Fruit fly (Drosophila melanogaster) whole organism, embryonic: ENCODE results near the gene CG16812.

Source experiments
- B-H1 ChIP-seq: fragments of 200-800 bp; sonication (Bioruptor generic); IDR thresholded peaks from 3 replicates; pipeline ENCODE4 v1.3.6; 2022; ENCODE audit warnings: missing biosample characterization, missing genetic modification characterization
- CG11247 ChIP-seq: fragments of 200-800 bp; sonication (Bioruptor generic); IDR thresholded peaks from 2 replicates; pipeline ENCODE4 v1.3.6; 2022; ENCODE audit warnings: missing biosample characterization, missing genetic modification characterization
- CG11398 ChIP-seq: fragments of 200-800 bp; sonication (Bioruptor generic); optimal IDR thresholded peaks from 2 replicates; lab custom pipeline; 2016; ENCODE audit warnings: missing biosample characterization, missing genetic modification characterization
- CG13624 ChIP-seq: fragments of 200-800 bp; sonication (Bioruptor generic); optimal IDR thresholded peaks from 2 replicates; lab custom pipeline; 2016; ENCODE audit warnings: missing biosample characterization, missing genetic modification characterization
- CG1529 ChIP-seq: fragments of 200-800 bp; sonication (Bioruptor generic); optimal IDR thresholded peaks from 3 replicates; lab custom pipeline; 2018; ENCODE audit warnings: missing biosample characterization, missing genetic modification characterization
- CG15479 ChIP-seq: fragments of 200-800 bp; sonication (Bioruptor generic); optimal IDR thresholded peaks from 3 replicates; lab custom pipeline; 2019; ENCODE audit warnings: missing biosample characterization, mild to moderate bottlenecking, missing genetic modification characterization, moderate library complexity
- CG16813 ChIP-seq: fragments of 200-800 bp; sonication (Bioruptor generic); IDR thresholded peaks from 3 replicates; pipeline ENCODE4 v1.3.6; 2022; ENCODE audit warnings: missing biosample characterization, missing genetic modification characterization; ENCODE audit not compliant: partially characterized antibody
- CG16863 ChIP-seq: fragments of 200-800 bp; sonication (Bioruptor generic); optimal IDR thresholded peaks from 3 replicates; lab custom pipeline; 2016; ENCODE audit warnings: missing biosample characterization, missing genetic modification characterization
- CG17612 ChIP-seq: fragments of 200-800 bp; sonication (Bioruptor generic); IDR thresholded peaks from 2 replicates; pipeline ENCODE4 v1.3.6; 2022; ENCODE audit warnings: missing biosample characterization, missing genetic modification characterization
- CG17829 ChIP-seq: fragments of 200-800 bp; optimal IDR thresholded peaks from 2 replicates; lab custom pipeline; 2019; ENCODE audit warnings: missing biosample characterization, mild to moderate bottlenecking, missing genetic modification characterization, moderate library complexity
- CG17912 ChIP-seq: fragments of 200-800 bp; sonication (Bioruptor generic); optimal IDR thresholded peaks from 2 replicates; lab custom pipeline; 2018; ENCODE audit warnings: missing biosample characterization, mild to moderate bottlenecking, missing genetic modification characterization
- CG18011 ChIP-seq: fragments of 200-800 bp; sonication (Bioruptor generic); optimal IDR thresholded peaks from 2 replicates; lab custom pipeline; 2017; ENCODE audit warnings: missing biosample characterization, missing genetic modification characterization, mild to moderate bottlenecking, moderate library complexity, missing genotype
- CG2199 ChIP-seq: fragments of 200-800 bp; sonication (Bioruptor generic); IDR thresholded peaks from 3 replicates; pipeline ENCODE4 v1.3.6; 2022; ENCODE audit warnings: missing biosample characterization, missing genetic modification characterization
- CG4360 ChIP-seq: fragments of 200-800 bp; sonication (Bioruptor generic); IDR thresholded peaks from 2 replicates; pipeline ENCODE4 v1.3.6; 2022; ENCODE audit warnings: missing biosample characterization, missing genetic modification characterization
- CG4820 ChIP-seq: fragments of 200-800 bp; sonication (Bioruptor generic); optimal IDR thresholded peaks from 3 replicates; lab custom pipeline; 2016; ENCODE audit warnings: missing biosample characterization, missing genetic modification characterization
- CG6683 ChIP-seq: fragments of 200-800 bp; sonication (Bioruptor generic); optimal IDR thresholded peaks from 2 replicates; lab custom pipeline; 2017; ENCODE audit warnings: missing biosample characterization, mild to moderate bottlenecking, missing genetic modification characterization, missing genetic modification reagents
- CG6791 ChIP-seq: fragments of 200-800 bp; sonication (Bioruptor generic); IDR thresholded peaks from 3 replicates; pipeline ENCODE4 v1.3.6; 2022; ENCODE audit warnings: missing biosample characterization, missing genetic modification characterization; ENCODE audit not compliant: partially characterized antibody
- CG7786 ChIP-seq: fragments of 200-800 bp; sonication (Bioruptor generic); optimal IDR thresholded peaks from 2 replicates; lab custom pipeline; 2016; ENCODE audit warnings: missing biosample characterization, missing genetic modification characterization
- CG8765 ChIP-seq: fragments of 200-800 bp; sonication (Bioruptor generic); IDR thresholded peaks from 2 replicates; pipeline ENCODE4 v1.3.6; 2022; ENCODE audit warnings: missing biosample characterization, missing genetic modification characterization
- CG9727 ChIP-seq: fragments of 200-800 bp; sonication (Bioruptor generic); optimal IDR thresholded peaks from 3 replicates; lab custom pipeline; 2017; ENCODE audit warnings: missing biosample characterization, mild to moderate bottlenecking, missing genetic modification characterization
- CG9876 ChIP-seq: fragments of 200-800 bp; sonication (Bioruptor generic); optimal IDR thresholded peaks from 2 replicates; lab custom pipeline; 2016; ENCODE audit warnings: missing biosample characterization, missing genetic modification characterization
- Dad ChIP-seq: fragments of 200-800 bp; sonication (Bioruptor generic); optimal IDR thresholded peaks from 3 replicates; lab custom pipeline; 2016; ENCODE audit warnings: missing biosample characterization, missing genetic modification characterization
- Dfd ChIP-seq, 2 experiments: fragments of >200 bp; optimal IDR thresholded peaks; 2 replicates each; lab custom pipeline; 2017; ENCODE audit warnings: missing biosample characterization in 2 of 2, missing genetic modification characterization in 2 of 2
- ERR ChIP-seq: fragments of 200-800 bp; sonication (Bioruptor generic); optimal IDR thresholded peaks from 2 replicates; lab custom pipeline; 2016; ENCODE audit warnings: missing biosample characterization, missing genetic modification characterization
- Ets65A ChIP-seq: fragments of 200-800 bp; sonication (Bioruptor generic); peaks from one replicate; lab custom pipeline; 2016; ENCODE audit warnings: missing biosample characterization, missing genetic modification characterization
- Oaz ChIP-seq: fragments of 200-800 bp; sonication (Bioruptor generic); IDR thresholded peaks from 2 replicates; pipeline ENCODE4 v1.3.6; 2022; ENCODE audit warnings: missing biosample characterization, missing genetic modification characterization
- Rx ChIP-seq: fragments of 200-800 bp; sonication (Bioruptor generic); IDR thresholded peaks from 2 replicates; pipeline ENCODE4 v1.3.6; 2022; ENCODE audit warnings: missing biosample characterization, missing genetic modification characterization
- Sry-δ ChIP-seq: fragments of 200-800 bp; sonication (Bioruptor generic); optimal IDR thresholded peaks from 2 replicates; lab custom pipeline; 2016; ENCODE audit warnings: missing biosample characterization, missing genetic modification characterization
- Taf1 ChIP-seq: fragments of 200-800 bp; sonication (Bioruptor generic); IDR thresholded peaks from 2 replicates; pipeline ENCODE4 v1.3.6; 2022; ENCODE audit warnings: missing biosample characterization, missing genetic modification characterization
- ase ChIP-seq: fragments of 200-800 bp; sonication (Bioruptor generic); IDR thresholded peaks from 3 replicates; pipeline ENCODE4 v1.3.6; 2022; ENCODE audit warnings: missing biosample characterization, missing genetic modification characterization
- bbx ChIP-seq: fragments of 200-800 bp; sonication (Bioruptor generic); IDR thresholded peaks from 2 replicates; pipeline ENCODE4 v1.3.6; 2022; ENCODE audit warnings: missing biosample characterization, missing genetic modification characterization; ENCODE audit not compliant: partially characterized antibody
- cas ChIP-seq: fragments of 200-800 bp; sonication (Bioruptor generic); IDR thresholded peaks from 2 replicates; pipeline ENCODE4 v1.3.6; 2022; ENCODE audit warnings: missing biosample characterization, missing genetic modification characterization
- da ChIP-seq: fragments of 200-800 bp; sonication (Bioruptor generic); optimal IDR thresholded peaks from 2 replicates; lab custom pipeline; 2016; ENCODE audit warnings: missing biosample characterization, missing genetic modification characterization
- disco-r ChIP-seq: fragments of 200-800 bp; sonication (Bioruptor generic); optimal IDR thresholded peaks from 2 replicates; lab custom pipeline; 2016; ENCODE audit warnings: missing biosample characterization, missing genetic modification characterization
- dmrt11E ChIP-seq: fragments of 200-800 bp; sonication (Bioruptor generic); optimal IDR thresholded peaks from 3 replicates; lab custom pipeline; 2018; ENCODE audit warnings: missing biosample characterization, mild to moderate bottlenecking, missing genetic modification characterization, moderate library complexity
- ewg ChIP-seq: fragments of 200-800 bp; sonication (Bioruptor generic); optimal IDR thresholded peaks from 3 replicates; lab custom pipeline; 2017; ENCODE audit warnings: mild to moderate bottlenecking, missing biosample characterization, missing genetic modification reagents, missing genetic modification characterization
- fu2 ChIP-seq: fragments of 200-800 bp; sonication (Bioruptor generic); optimal IDR thresholded peaks from 2 replicates; lab custom pipeline; 2016; ENCODE audit warnings: missing biosample characterization, missing genetic modification characterization
- h ChIP-seq: fragments of >200 bp; optimal IDR thresholded peaks from 2 replicates; lab custom pipeline; 2017
- hbn ChIP-seq: fragments of 200-800 bp; sonication (Bioruptor generic); IDR thresholded peaks from 2 replicates; pipeline ENCODE4 v1.3.6; 2022; ENCODE audit warnings: missing biosample characterization, missing genetic modification characterization; ENCODE audit not compliant: partially characterized antibody
- odd ChIP-seq: fragments of 200-800 bp; sonication (Bioruptor generic); optimal IDR thresholded peaks from 2 replicates; lab custom pipeline; 2017; ENCODE audit warnings: missing biosample characterization, mild to moderate bottlenecking, missing genetic modification characterization
- org-1 ChIP-seq: fragments of 200-800 bp; sonication (Bioruptor generic); optimal IDR thresholded peaks from 2 replicates; lab custom pipeline; 2017; ENCODE audit warnings: missing biosample characterization, missing genetic modification characterization
- pita ChIP-seq: fragments of 200-800 bp; sonication (Bioruptor generic); optimal IDR thresholded peaks from 2 replicates; lab custom pipeline; 2017; ENCODE audit warnings: missing biosample characterization, mild to moderate bottlenecking, missing genetic modification characterization
- rib ChIP-seq: fragments of 200-800 bp; sonication (Bioruptor generic); IDR thresholded peaks from 2 replicates; pipeline ENCODE4 v1.3.6; 2022; ENCODE audit warnings: missing biosample characterization, missing genetic modification characterization
- seq ChIP-seq: fragments of 200-800 bp; sonication (Bioruptor generic); IDR thresholded peaks from 2 replicates; pipeline ENCODE4 v1.3.6; 2022; ENCODE audit warnings: missing biosample characterization, missing genetic modification characterization
- sima ChIP-seq: fragments of 200-800 bp; sonication (Bioruptor generic); optimal IDR thresholded peaks from 2 replicates; lab custom pipeline; 2016; ENCODE audit warnings: missing biosample characterization, missing genetic modification characterization
- tna ChIP-seq: fragments of 200-800 bp; sonication (Bioruptor generic); IDR thresholded peaks from 2 replicates; pipeline ENCODE4 v1.3.6; 2022; ENCODE audit warnings: missing biosample characterization, missing genetic modification characterization; ENCODE audit not compliant: partially characterized antibody
- tx ChIP-seq: fragments of 200-800 bp; sonication (Bioruptor generic); optimal IDR thresholded peaks from 2 replicates; lab custom pipeline; 2016; ENCODE audit warnings: missing biosample characterization, missing genetic modification characterization
- unc-4 ChIP-seq: fragments of 200-800 bp; sonication (Bioruptor generic); IDR thresholded peaks from 2 replicates; pipeline ENCODE4 v1.3.6; 2022; ENCODE audit warnings: missing biosample characterization, missing genetic modification characterization; ENCODE audit not compliant: partially characterized antibody
- vvl ChIP-seq: fragments of 200-800 bp; sonication (Bioruptor generic); IDR thresholded peaks from 2 replicates; pipeline ENCODE4 v1.3.6; 2022; ENCODE audit warnings: missing biosample characterization, missing genetic modification characterization
- wdn ChIP-seq: fragments of 200-800 bp; sonication (Bioruptor generic); IDR thresholded peaks from 2 replicates; pipeline ENCODE4 v1.3.6; 2022; ENCODE audit warnings: missing biosample characterization, missing genetic modification characterization
- z ChIP-seq: fragments of 200-800 bp; sonication (Bioruptor generic); IDR thresholded peaks from 3 replicates; pipeline ENCODE4 v1.3.6; 2022; ENCODE audit warnings: missing biosample characterization, missing genetic modification characterization
- zf30C ChIP-seq: fragments of 200-800 bp; sonication (Bioruptor generic); optimal IDR thresholded peaks from 3 replicates; lab custom pipeline; 2018; ENCODE audit warnings: missing biosample characterization, mild to moderate bottlenecking, missing genetic modification characterization

The CG16812 gene

dm6 chr2L:13222225-13222648, at the start of gene CG16812, which contains the start of gene Ski6 (continued):
- TF ChIP-seq bbx (GFP tag; lab: Robert Waterston, UW) (no peak), org-1 (GFP tag; lab: Kevin White, UChicago) (no peak), pita (no peak), hbn (GFP tag; lab: Robert Waterston, UW) (peak; percentile 36; the same call in 1 of the 2 replicates), fu2 (no peak), CG16863 (GFP tag; lab: Kevin White, UChicago) (no peak), CG1529 (no peak), seq (no peak), CG9727 (GFP tag; lab: Kevin White, UChicago) (peak; percentile 63), CG2199 (GFP tag; lab: Robert Waterston, UW) (no peak), da (no peak), odd (GFP tag; lab: Kevin White, UChicago) (no peak), CG11247 (GFP tag; lab: Robert Waterston, UW) (peak; percentile 52; the same call in 1 of the 2 replicates), sima (GFP tag; lab: Kevin White, UChicago) (no peak), CG16813 (GFP tag; lab: Robert Waterston, UW) (peak; percentile 63; the same call in 2 of the 3 replicates), dmrt11E (tag; lab: Kevin White, UChicago) (peak; percentile 67), CG11398 (GFP tag; lab: Kevin White, UChicago) (no peak), CG6683 (GFP tag; lab: Kevin White, UChicago) (no peak), B-H1 (peak; percentile 26; the same call in 1 of the 3 replicates), CG9876 (no peak), ewg (GFP tag; lab: Kevin White, UChicago) (peak; percentile 13), tna (no peak), CG15479 (GFP tag; lab: Kevin White, UChicago) (no peak), Rx (GFP tag; lab: Robert Waterston, UW) (0 out of 2 replicates have a peak, but pooled peaks have one; percentile 41), rib (GFP tag; lab: Robert Waterston, UW) (no peak), ERR (GFP tag; lab: Kevin White, UChicago) (no peak), z (GFP tag; lab: Robert Waterston, UW) (no peak), CG17612 (no peak), wdn (GFP tag; lab: Robert Waterston, UW) (peak; percentile 41; the same call in 1 of the 2 replicates), disco-r (GFP tag; lab: Kevin White, UChicago) (no peak), CG7786 (GFP tag; lab: Kevin White, UChicago) (peak; percentile 12), CG17829 (tag; lab: Kevin White, UChicago) (peak; percentile 87), unc-4 (GFP tag; lab: Robert Waterston, UW) (peak; percentile 61), zf30C (GFP tag; lab: Kevin White, UChicago) (no peak), Dfd (GFP tag; optimal IDR thresholded peaks at IDR 0.05; lab: Kevin White, UChicago) (no peak), Oaz (GFP tag; lab: Robert Waterston, UW) (no peak), tx (no peak), ase (peak; percentile 65; the same call in 2 of the 3 replicates), cas (GFP tag; lab: Robert Waterston, UW) (peak; percentile 73), CG4820 (GFP tag; lab: Kevin White, UChicago) (peak; percentile 53), CG17912 (no peak), Taf1 (GFP tag; lab: Robert Waterston, UW) (no peak), CG13624 (GFP tag; lab: Kevin White, UChicago) (peak; percentile 31), h (no peak), CG4360 (GFP tag; lab: Robert Waterston, UW) (no peak), Ets65A (GFP tag; lab: Kevin White, UChicago) (peak; percentile 79), vvl (GFP tag; lab: Robert Waterston, UW) (peak; percentile 84), Dad (no peak), CG6791 (GFP tag; lab: Robert Waterston, UW) (peak; percentile 35; the same call in 1 of the 3 replicates), Sry-δ (GFP tag; lab: Kevin White, UChicago) (peak; percentile 42), CG18011 (no peak), CG8765 (no peak)
